Fruit fly (Drosophila melanogaster) whole organism: ENCODE measurements around the gene amd.

Experiments
- CG8478 ChIP-seq: fragments of >200 bp; optimal IDR thresholded peaks from 2 replicates; lab custom pipeline; 2018; ENCODE audit warnings: inconsistent platforms
- Dll ChIP-seq: fragments of >200 bp; optimal IDR thresholded peaks from 2 replicates; lab custom pipeline; 2017
- psq ChIP-seq: fragments of >200 bp; optimal IDR thresholded peaks from 2 replicates; lab custom pipeline; 2017

- TF ChIP-seq Dll (lab: Kevin White, UChicago), result no peak
- no peak for TF ChIP-seq CG8478
- TF ChIP-seq psq, result no peak
These were observed 11.3 kb upstream of the amd start for dm6 chr2L:19098668-19099067.
